Worm (Caenorhabditis elegans): ENCODE results near the gene srlf-13.

ce11 chrIV:10887285-10887684 lies 9.1 kb downstream of the srlf-13 start, which contains the start of gene F13E9.16:
- TF ChIP-seq madf-3 (GFP tag; IDR thresholded peaks at IDR 0.05), result no peak
- TF ChIP-seq ceh-91 (GFP tag; IDR thresholded peaks at IDR 0.05), result no peak
- TF ChIP-seq lin-54 (GFP tag; optimal IDR thresholded peaks at IDR 0.05), result no peak
- TF ChIP-seq lir-1 (GFP tag; conservative IDR thresholded peaks at IDR 0.05), result no peak

Measured in whole organism, young adult.